Worm (Caenorhabditis elegans) whole organism, dauer: ENCODE data around the gene dnj-8.
"Not testable (repeated sequence)": the region's sequence is repeated elsewhere in the genome, so short reads cannot be mapped to it uniquely, and the experiment has no call there.

ENCODE experiments used
- unc-62 ChIP-seq: sonication (generic microtip); optimal IDR thresholded peaks from 2 replicates; lab custom pipeline; 2017; ENCODE audit warnings: missing biosample characterization, missing genetic modification reagents, missing genetic modification characterization

Gene dnj-8

ce11 chrII:6598050-6598449 is at the start of gene dnj-8:
Gene dnj-8, minus strand, starts transcription at chrII:6598080.
- no peak for TF ChIP-seq unc-62 (GFP tag; lab: Kevin White, UChicago)

ce11 chrII:6646903-6647302 is 49.0 kb upstream of the dnj-8 start:
- TF ChIP-seq unc-62 (GFP tag; lab: Kevin White, UChicago), result no peak

ce11 chrII:6642651-6643167 is 44.8 kb upstream of the dnj-8 start, which contains the start of gene T19D12.6:
Gene T19D12.6, minus strand, starts transcription at chrII:6643117.
- no peak for TF ChIP-seq unc-62 (GFP tag; lab: Kevin White, UChicago)

ce11 chrII:6642180-6642579 is 44.3 kb upstream of the dnj-8 start:
- no peak for TF ChIP-seq unc-62 (GFP tag; lab: Kevin White, UChicago)

- no peak for TF ChIP-seq unc-62 (GFP tag; lab: Kevin White, UChicago)
These were observed 40.0 kb upstream of the dnj-8 start for ce11 chrII:6637854-6638253.

ce11 chrII:6636136-6636535 is 38.3 kb upstream of the dnj-8 start, which contains the start of gene T19D12.5:
Gene T19D12.5, minus strand, starts transcription at chrII:6636236.
- TF ChIP-seq unc-62 (GFP tag; lab: Kevin White, UChicago), result no peak

ce11 chrII:6631995-6632394 is 34.1 kb upstream of the dnj-8 start:
- no peak for TF ChIP-seq unc-62 (GFP tag; lab: Kevin White, UChicago)

- no peak for TF ChIP-seq unc-62 (GFP tag; lab: Kevin White, UChicago)
These were observed 32.9 kb upstream of the dnj-8 start, which contains the start of gene T19D12.4 for ce11 chrII:6630811-6631210. Gene T19D12.4, plus strand, starts transcription at chrII:6631105.

- no peak for TF ChIP-seq unc-62 (GFP tag; lab: Kevin White, UChicago)
These were observed 31.9 kb upstream of the dnj-8 start for ce11 chrII:6629775-6630174.

ce11 chrII:6628397-6628796 is 30.5 kb upstream of the dnj-8 start:
- TF ChIP-seq unc-62 (GFP tag; lab: Kevin White, UChicago), result no peak

- not testable (repeated sequence) for TF ChIP-seq unc-62 (GFP tag; lab: Kevin White, UChicago)
These were observed 29.3 kb upstream of the dnj-8 start, which contains the start of the genes F54H5.5 and F54H5.2 for ce11 chrII:6627182-6627581. Gene F54H5.5, minus strand, starts transcription at chrII:6627282. Gene F54H5.2, plus strand, starts transcription at chrII:6627484.

ce11 chrII:6625302-6625701 is 27.4 kb upstream of the dnj-8 start, which contains the start of gene F54H5.14:
Gene F54H5.14, minus strand, starts transcription at chrII:6625402.
- no peak for TF ChIP-seq unc-62 (GFP tag; lab: Kevin White, UChicago)

- no peak for TF ChIP-seq unc-62 (GFP tag; lab: Kevin White, UChicago)
These were observed 24.0 kb upstream of the dnj-8 start, which contains the start of gene F54H5.3 for ce11 chrII:6621886-6622285. Gene F54H5.3, plus strand, starts transcription at chrII:6622186.

ce11 chrII:6619007-6619406 is 21.1 kb upstream of the dnj-8 start:
- no peak for TF ChIP-seq unc-62 (GFP tag; lab: Kevin White, UChicago)

- TF ChIP-seq unc-62 (GFP tag; lab: Kevin White, UChicago), result no peak
These were observed 18.9 kb upstream of the dnj-8 start, which contains the start of gene klf-3 for ce11 chrII:6616770-6617169. Gene klf-3, plus strand, starts transcription at chrII:6616878.

- TF ChIP-seq unc-62 (GFP tag; lab: Kevin White, UChicago), result no peak
These were observed 18.3 kb upstream of the dnj-8 start for ce11 chrII:6616135-6616534.
